Worm (Caenorhabditis elegans) whole organism, late embryonic: Measurements from ENCODE around the gene C43C3.4.

Experiments used
- C08G9.2 ChIP-seq: sonication (generic microtip); optimal IDR thresholded peaks from 2 replicates; lab custom pipeline; 2016; ENCODE audit warnings: mild to moderate bottlenecking, missing genetic modification characterization, moderate library complexity, missing compliant biosample characterization
- C38D4.7 ChIP-seq: fragments of 200-800 bp; sonication (Bioruptor generic); optimal IDR thresholded peaks from 2 replicates; lab custom pipeline; 2018; ENCODE audit warnings: mild to moderate bottlenecking, missing genetic modification characterization, moderate library complexity, missing compliant biosample characterization
- F13H6.1 ChIP-seq: sonication (generic microtip); optimal IDR thresholded peaks from 2 replicates; lab custom pipeline; 2016; ENCODE audit warnings: missing genetic modification characterization, missing compliant biosample characterization
- K02D7.2 ChIP-seq: sonication (generic microtip); optimal IDR thresholded peaks from 2 replicates; lab custom pipeline; 2017; ENCODE audit warnings: mild to moderate bottlenecking, missing genetic modification characterization, missing compliant biosample characterization
- K09A11.1 ChIP-seq: sonication (generic microtip); optimal IDR thresholded peaks from 2 replicates; lab custom pipeline; 2017; ENCODE audit warnings: antibody characterized with exemption, mild to moderate bottlenecking, missing genetic modification characterization, missing compliant biosample characterization; ENCODE audit not compliant: insufficient read depth
- T23F11.4 ChIP-seq: fragments of 200-800 bp; sonication (Bioruptor generic); optimal IDR thresholded peaks from 2 replicates; lab custom pipeline; 2018; ENCODE audit warnings: mild to moderate bottlenecking, missing genetic modification characterization, missing compliant biosample characterization
- ahr-1 ChIP-seq: sonication (generic microtip); optimal IDR thresholded peaks from 2 replicates; lab custom pipeline; 2016; ENCODE audit warnings: missing genetic modification characterization, missing compliant biosample characterization
- ama-1 ChIP-seq: fragments of 150-350 bp; optimal IDR thresholded peaks from 2 replicates; lab custom pipeline; 2014
- ceh-14 ChIP-seq: sonication (generic microtip); optimal IDR thresholded peaks from 2 replicates; lab custom pipeline; 2016; ENCODE audit warnings: missing genotype, missing genetic modification characterization, missing compliant biosample characterization
- ceh-24 ChIP-seq: sonication (generic microtip); optimal IDR thresholded peaks from 2 replicates; lab custom pipeline; 2016; ENCODE audit warnings: mild to moderate bottlenecking, missing genetic modification characterization, missing compliant biosample characterization
- ceh-45 ChIP-seq: fragments of 200-800 bp; sonication (Bioruptor generic); IDR thresholded peaks from 2 replicates; pipeline ENCODE4 v1.3.6; 2022; ENCODE audit warnings: missing genetic modification reagents, missing genetic modification characterization, missing compliant biosample characterization
- che-1 ChIP-seq: sonication (generic microtip); optimal IDR thresholded peaks from 2 replicates; lab custom pipeline; 2016; ENCODE audit warnings: mild to moderate bottlenecking, missing genetic modification characterization, missing compliant biosample characterization
- dmd-4 ChIP-seq: sonication (generic microtip); optimal IDR thresholded peaks from 2 replicates; lab custom pipeline; 2016; ENCODE audit warnings: borderline replicate concordance, missing genetic modification characterization, missing compliant biosample characterization
- elt-2 ChIP-seq: sonication (generic microtip); optimal IDR thresholded peaks from 2 replicates; lab custom pipeline; 2016; ENCODE audit warnings: missing genetic modification reagents, missing genetic modification characterization, missing compliant biosample characterization
- elt-4 ChIP-seq: sonication (generic microtip); optimal IDR thresholded peaks from 2 replicates; lab custom pipeline; 2016; ENCODE audit warnings: missing genetic modification characterization, missing compliant biosample characterization
- eyg-1 ChIP-seq: sonication (generic microtip); optimal IDR thresholded peaks from 2 replicates; lab custom pipeline; 2016; ENCODE audit warnings: missing genotype, missing genetic modification characterization, missing compliant biosample characterization
- gmeb-2 ChIP-seq: sonication (generic microtip); optimal IDR thresholded peaks from 2 replicates; lab custom pipeline; 2016; ENCODE audit warnings: missing genetic modification characterization, inconsistent platforms, missing compliant biosample characterization
- hlh-8 ChIP-seq: sonication (generic microtip); optimal IDR thresholded peaks from 2 replicates; lab custom pipeline; 2016; ENCODE audit warnings: missing genotype, missing genetic modification characterization, missing compliant biosample characterization
- madf-2 ChIP-seq: sonication (generic microtip); optimal IDR thresholded peaks from 2 replicates; lab custom pipeline; 2017; ENCODE audit warnings: missing genetic modification characterization, missing compliant biosample characterization
- nhr-11 ChIP-seq: fragments of 150-350 bp; optimal IDR thresholded peaks from 2 replicates; lab custom pipeline; 2014; ENCODE audit warnings: missing biosample characterization, missing genetic modification characterization
- pag-3 ChIP-seq: sonication (generic microtip); optimal IDR thresholded peaks from 2 replicates; lab custom pipeline; 2016; ENCODE audit warnings: missing compliant biosample characterization, missing genetic modification characterization, borderline replicate concordance
- pha-2 ChIP-seq: sonication (generic microtip); optimal IDR thresholded peaks from 2 replicates; lab custom pipeline; 2017; ENCODE audit warnings: mild to moderate bottlenecking, missing genetic modification characterization, missing compliant biosample characterization
- pha-4 ChIP-seq: fragments of 150-350 bp; optimal IDR thresholded peaks from 2 replicates; lab custom pipeline; 2018; ENCODE audit warnings: missing biosample characterization, missing genetic modification reagents, missing genetic modification characterization
- pros-1 ChIP-seq: fragments of 150-350 bp; optimal IDR thresholded peaks from 2 replicates; lab custom pipeline; 2014; ENCODE audit warnings: missing biosample characterization, missing genetic modification reagents, missing genetic modification characterization
- ref-2 ChIP-seq: sonication (generic microtip); optimal IDR thresholded peaks from 2 replicates; lab custom pipeline; 2016; ENCODE audit warnings: missing genetic modification characterization, missing compliant biosample characterization
- rnt-1 ChIP-seq: sonication (generic microtip); optimal IDR thresholded peaks from 2 replicates; lab custom pipeline; 2016; ENCODE audit warnings: missing genetic modification characterization, missing compliant biosample characterization
- sox-2 ChIP-seq: fragments of 200-800 bp; sonication (Bioruptor generic); IDR thresholded peaks from 2 replicates; pipeline ENCODE4 v1.3.6; 2022; ENCODE audit warnings: missing genetic modification reagents, missing genetic modification characterization, missing compliant biosample characterization
- tbx-7 ChIP-seq: sonication (generic microtip); optimal IDR thresholded peaks from 2 replicates; lab custom pipeline; 2016; ENCODE audit warnings: missing genotype, missing genetic modification characterization, missing compliant biosample characterization
- unc-3 ChIP-seq, 2 experiments: fragments of 200-800 bp in 1 of 2; sonication (Bioruptor generic) in 1 of 2; sonication (generic microtip) in 1 of 2; conservative IDR thresholded peaks in 1 of 2; optimal IDR thresholded peaks in 1 of 2; 2 replicates each; pipeline versions ENCODE4 v1.3.6 to Lab custom; 2016 to 2022; ENCODE audit warnings: missing compliant biosample characterization in 2 of 2, missing genetic modification characterization in 2 of 2, missing genetic modification reagents in 1 of 2
- unc-42 ChIP-seq: sonication (generic microtip); optimal IDR thresholded peaks from 2 replicates; lab custom pipeline; 2016; ENCODE audit warnings: missing genotype, missing genetic modification characterization, missing compliant biosample characterization
- unc-86 ChIP-seq: sonication (generic microtip); optimal IDR thresholded peaks from 2 replicates; lab custom pipeline; 2016; ENCODE audit warnings: missing genetic modification characterization, missing compliant biosample characterization
- zip-5 ChIP-seq: sonication (generic microtip); optimal IDR thresholded peaks from 2 replicates; lab custom pipeline; 2016; ENCODE audit warnings: missing genetic modification characterization, missing compliant biosample characterization
- ztf-16 ChIP-seq: sonication (generic microtip); optimal IDR thresholded peaks from 2 replicates; lab custom pipeline; 2017; ENCODE audit warnings: missing genetic modification characterization, missing compliant biosample characterization

C43C3.4 gene

ce11 chrX:9674799-9675198 is at the start of gene C43C3.4:
Gene C43C3.4 (minus strand): TSS chrX:9674899.
- no peak for TF ChIP-seq F13H6.1 (tag; lab: Kevin White, UChicago)
- TF ChIP-seq C08G9.2 = no peak
- no peak for TF ChIP-seq madf-2 (tag; lab: Kevin White, UChicago)
- TF ChIP-seq unc-86 (tag; lab: Kevin White, UChicago) = no peak
- no peak for TF ChIP-seq C38D4.7 (GFP tag; lab: Kevin White, UChicago)
- no peak for TF ChIP-seq rnt-1
- TF ChIP-seq hlh-8 (tag; lab: Kevin White, UChicago) = no peak
- no peak for TF ChIP-seq T23F11.4 (GFP tag; lab: Kevin White, UChicago)
- no peak for TF ChIP-seq K02D7.2
- TF ChIP-seq unc-42 = no peak
- no peak for TF ChIP-seq ceh-14 (tag; lab: Kevin White, UChicago)
- TF ChIP-seq ceh-24 (tag; lab: Kevin White, UChicago) = no peak

ce11 chrX:9719070-9719469 is 44.4 kb upstream of the C43C3.4 start:
- TF ChIP-seq pha-4 (tag; lab: Kevin White, UChicago) = no peak
- no peak for TF ChIP-seq T23F11.4 (GFP tag; lab: Kevin White, UChicago)
- no peak for TF ChIP-seq unc-3 (GFP tag; conservative IDR thresholded peaks at IDR 0.05; lab: Robert Waterston, UW)
- TF ChIP-seq unc-3 (tag; optimal IDR thresholded peaks at IDR 0.05; lab: Kevin White, UChicago) = no peak
- TF ChIP-seq ref-2 (tag; lab: Kevin White, UChicago) = no peak
- no peak for TF ChIP-seq pros-1
- no peak for TF ChIP-seq sox-2 (GFP tag; lab: Robert Waterston, UW)
- no peak for TF ChIP-seq K02D7.2

ce11 chrX:9717265-9717664 is 42.6 kb upstream of the C43C3.4 start, which contains the start of gene him-4:
Gene him-4 (plus strand): TSS chrX:9717565.
- TF ChIP-seq ahr-1 (tag; lab: Kevin White, UChicago) (no peak), gmeb-2 (tag; lab: Kevin White, UChicago) (no peak), ztf-16 (tag; lab: Kevin White, UChicago) (no peak), unc-86 (tag; lab: Kevin White, UChicago) (no peak), pros-1 (no peak), K02D7.2 (no peak), C08G9.2 (no peak)

ce11 chrX:9713613-9714012 is 38.9 kb upstream of the C43C3.4 start, which contains the start of gene F15G9.2:
Gene F15G9.2 (minus strand): TSS chrX:9713713.
- TF ChIP-seq eyg-1 (tag; lab: Kevin White, UChicago) (no peak), elt-4 (no peak), K09A11.1 (tag; lab: Kevin White, UChicago) (no peak), ahr-1 (tag; lab: Kevin White, UChicago) (no peak), tbx-7 (no peak), nhr-11 (tag; lab: Kevin White, UChicago) (no peak), zip-5 (tag; lab: Kevin White, UChicago) (no peak), unc-86 (tag; lab: Kevin White, UChicago) (no peak)
- TF ChIP-seq, all 69 proteins: peak for 0

ce11 chrX:9709462-9709861 is 34.8 kb upstream of the C43C3.4 start, which contains the start of gene F15G9.6:
Gene F15G9.6 (plus strand): TSS chrX:9709762.
- TF ChIP-seq pag-3 (no peak), ceh-45 (GFP tag; lab: Robert Waterston, UW) (no peak), dmd-4 (tag; lab: Kevin White, UChicago) (no peak), ama-1 (no peak), che-1 (tag; lab: Kevin White, UChicago) (no peak), elt-2 (tag; lab: Kevin White, UChicago) (no peak), K09A11.1 (tag; lab: Kevin White, UChicago) (no peak), pha-2 (tag; lab: Kevin White, UChicago) (no peak)
- TF ChIP-seq, all 69 proteins: peak for 0
